Fruit fly (Drosophila melanogaster) whole organism, embryonic: ENCODE measurements around the gene NijC.

Experiments
- Abd-B ChIP-seq: fragments of 200-800 bp; sonication (Bioruptor generic); optimal IDR thresholded peaks from 2 replicates; lab custom pipeline; 2018; ENCODE audit warnings: missing biosample characterization, mild to moderate bottlenecking, missing genetic modification characterization, moderate library complexity
- CG10267 ChIP-seq: fragments of 200-800 bp; sonication (Bioruptor generic); optimal IDR thresholded peaks from 2 replicates; lab custom pipeline; 2018; ENCODE audit warnings: missing biosample characterization, mild to moderate bottlenecking, missing genetic modification characterization, moderate library complexity
- CG11085 ChIP-seq: fragments of 200-800 bp; sonication (Bioruptor generic); IDR thresholded peaks from 2 replicates; pipeline ENCODE4 v1.3.6; 2022; ENCODE audit warnings: missing biosample characterization, missing genetic modification characterization
- CG1233 ChIP-seq: fragments of 200-800 bp; sonication (Bioruptor generic); optimal IDR thresholded peaks from 4 replicates; lab custom pipeline; 2018; ENCODE audit warnings: missing biosample characterization, mild to moderate bottlenecking, missing genetic modification characterization
- CG13287 ChIP-seq: fragments of 200-800 bp; sonication (Bioruptor generic); IDR thresholded peaks from 2 replicates; pipeline ENCODE4 v1.3.6; 2022; ENCODE audit warnings: missing biosample characterization, missing genetic modification characterization; ENCODE audit not compliant: partially characterized antibody
- CG16863 ChIP-seq: fragments of 200-800 bp; sonication (Bioruptor generic); optimal IDR thresholded peaks from 3 replicates; lab custom pipeline; 2016; ENCODE audit warnings: missing biosample characterization, missing genetic modification characterization
- CG17829 ChIP-seq: fragments of 200-800 bp; optimal IDR thresholded peaks from 2 replicates; lab custom pipeline; 2019; ENCODE audit warnings: missing biosample characterization, mild to moderate bottlenecking, missing genetic modification characterization, moderate library complexity
- CG1792 ChIP-seq: fragments of 200-800 bp; sonication (Bioruptor generic); optimal IDR thresholded peaks from 2 replicates; lab custom pipeline; 2016; ENCODE audit warnings: missing biosample characterization, missing genetic modification characterization
- CG3838 ChIP-seq: fragments of 200-800 bp; sonication (Bioruptor generic); optimal IDR thresholded peaks from 3 replicates; lab custom pipeline; 2016; ENCODE audit warnings: missing biosample characterization, missing genetic modification characterization
- CG3847 ChIP-seq: fragments of 200-800 bp; sonication (Bioruptor generic); IDR thresholded peaks from 2 replicates; pipeline ENCODE4 v1.3.6; 2022; ENCODE audit warnings: missing biosample characterization, missing genetic modification characterization
- CG4707 ChIP-seq: fragments of 200-800 bp; sonication (Bioruptor generic); optimal IDR thresholded peaks from 2 replicates; lab custom pipeline; 2018; ENCODE audit warnings: missing biosample characterization, mild to moderate bottlenecking, missing genetic modification characterization, moderate library complexity
- CG5180 ChIP-seq: fragments of 200-800 bp; sonication (Bioruptor generic); optimal IDR thresholded peaks from 3 replicates; lab custom pipeline; 2017; ENCODE audit warnings: missing biosample characterization, missing genetic modification characterization, mild to moderate bottlenecking, moderate library complexity, missing genetic modification reagents
- CG5953 ChIP-seq: fragments of 200-800 bp; sonication (Bioruptor generic); IDR thresholded peaks from 2 replicates; pipeline ENCODE4 v1.3.6; 2022; ENCODE audit warnings: missing biosample characterization, missing genetic modification characterization
- CG6654 ChIP-seq: fragments of 200-800 bp; sonication (Bioruptor generic); optimal IDR thresholded peaks from 2 replicates; lab custom pipeline; 2017; ENCODE audit warnings: missing biosample characterization, mild to moderate bottlenecking, missing genetic modification characterization
- CG8281 ChIP-seq: fragments of 200-800 bp; sonication (Bioruptor generic); optimal IDR thresholded peaks from 2 replicates; lab custom pipeline; 2018; ENCODE audit warnings: missing biosample characterization, mild to moderate bottlenecking, missing genetic modification characterization, moderate library complexity
- CG8478 ChIP-seq: fragments of >200 bp; optimal IDR thresholded peaks from 2 replicates; lab custom pipeline; 2018
- CG8924 ChIP-seq: fragments of 200-800 bp; optimal IDR thresholded peaks from 3 replicates; lab custom pipeline; 2019; ENCODE audit warnings: missing biosample characterization, mild to moderate bottlenecking, missing genetic modification characterization, moderate library complexity
- CG9215 ChIP-seq: fragments of 200-800 bp; sonication (Bioruptor generic); IDR thresholded peaks from 2 replicates; pipeline ENCODE4 v1.3.6; 2022; ENCODE audit warnings: missing biosample characterization, missing genetic modification characterization
- CG9437 ChIP-seq: fragments of 200-800 bp; sonication (Bioruptor generic); optimal IDR thresholded peaks from 2 replicates; lab custom pipeline; 2018; ENCODE audit warnings: missing biosample characterization, mild to moderate bottlenecking, missing genetic modification characterization
- Chrac-16 ChIP-seq: fragments of 200-800 bp; sonication (Bioruptor generic); optimal IDR thresholded peaks from 3 replicates; lab custom pipeline; 2016; ENCODE audit warnings: missing biosample characterization, missing genetic modification characterization
- E2f1 ChIP-seq: fragments of 200-800 bp; sonication (Bioruptor generic); IDR thresholded peaks from 2 replicates; pipeline ENCODE4 v1.3.6; 2022; ENCODE audit warnings: missing biosample characterization, missing genetic modification characterization
- Gsc ChIP-seq: fragments of 200-800 bp; sonication (Bioruptor generic); IDR thresholded peaks from 2 replicates; pipeline ENCODE4 v1.3.6; 2022; ENCODE audit warnings: missing biosample characterization, missing genetic modification characterization
- H2.0 ChIP-seq: fragments of 200-800 bp; sonication (Bioruptor generic); IDR thresholded peaks from 2 replicates; pipeline ENCODE4 v1.3.6; 2022; ENCODE audit warnings: missing biosample characterization, missing genetic modification characterization
- HLH54F ChIP-seq: fragments of 200-800 bp; sonication (Bioruptor generic); optimal IDR thresholded peaks from 3 replicates; lab custom pipeline; 2016; ENCODE audit warnings: missing biosample characterization, missing genetic modification characterization
- Hmr ChIP-seq: fragments of 200-800 bp; sonication (Bioruptor generic); optimal IDR thresholded peaks from 3 replicates; lab custom pipeline; 2017; ENCODE audit warnings: mild to moderate bottlenecking, missing biosample characterization, missing genetic modification reagents, missing genetic modification characterization
- Hr3 ChIP-seq: fragments of 200-800 bp; sonication (Bioruptor generic); optimal IDR thresholded peaks from 3 replicates; lab custom pipeline; 2016; ENCODE audit warnings: missing biosample characterization, missing genetic modification characterization
- Neu2 ChIP-seq: fragments of 200-800 bp; sonication (Bioruptor generic); optimal IDR thresholded peaks from 3 replicates; lab custom pipeline; 2016; ENCODE audit warnings: missing biosample characterization, missing genetic modification characterization, borderline replicate concordance
- Pdp1 ChIP-seq, 2 experiments: fragments of 200-800 bp; sonication (Bioruptor generic); optimal IDR thresholded peaks; 3 replicates each; lab custom pipeline; 2016; ENCODE audit warnings: missing biosample characterization in 2 of 2, missing genetic modification characterization in 2 of 2, mild to moderate bottlenecking in 1 of 2, moderate library complexity in 1 of 2
- al ChIP-seq: fragments of 200-800 bp; sonication (Bioruptor generic); IDR thresholded peaks from 2 replicates; pipeline ENCODE4 v1.3.6; 2022; ENCODE audit warnings: missing biosample characterization, missing genetic modification characterization
- ara ChIP-seq: fragments of 200-800 bp; sonication (Bioruptor generic); IDR thresholded peaks from 2 replicates; pipeline ENCODE4 v1.3.6; 2022; ENCODE audit warnings: missing biosample characterization, missing genetic modification characterization
- bab2 ChIP-seq: fragments of 200-800 bp; sonication (Bioruptor generic); optimal IDR thresholded peaks from 2 replicates; lab custom pipeline; 2016; ENCODE audit warnings: missing biosample characterization, missing genetic modification characterization
- btn ChIP-seq: fragments of 200-800 bp; sonication (Bioruptor generic); optimal IDR thresholded peaks from 2 replicates; lab custom pipeline; 2016; ENCODE audit warnings: missing biosample characterization, missing genetic modification characterization
- crp ChIP-seq, 2 experiments: fragments of 200-800 bp; sonication (Bioruptor generic); optimal IDR thresholded peaks; 2 replicates in 1 of 2; 3 replicates in 1 of 2; lab custom pipeline; 2017; ENCODE audit warnings: missing biosample characterization in 2 of 2, missing genetic modification characterization in 2 of 2, mild to moderate bottlenecking in 1 of 2, moderate library complexity in 1 of 2
- cwo ChIP-seq: fragments of 200-800 bp; sonication (Bioruptor generic); optimal IDR thresholded peaks from 3 replicates; lab custom pipeline; 2017; ENCODE audit warnings: missing biosample characterization, missing genetic modification characterization, mild to moderate bottlenecking, moderate library complexity, missing genetic modification reagents
- dmrt11E ChIP-seq: fragments of 200-800 bp; sonication (Bioruptor generic); optimal IDR thresholded peaks from 3 replicates; lab custom pipeline; 2018; ENCODE audit warnings: missing biosample characterization, mild to moderate bottlenecking, missing genetic modification characterization, moderate library complexity
- dysf ChIP-seq: fragments of 200-800 bp; sonication (Bioruptor generic); IDR thresholded peaks from 3 replicates; pipeline ENCODE4 v1.3.6; 2022; ENCODE audit warnings: missing biosample characterization, missing genetic modification characterization
- esg ChIP-seq: fragments of 200-800 bp; sonication (Bioruptor generic); conservative IDR thresholded peaks from 2 replicates; pipeline ENCODE4 v1.3.6; 2022; ENCODE audit warnings: missing biosample characterization, missing genetic modification characterization
- gce ChIP-seq: fragments of 200-800 bp; sonication (Bioruptor generic); IDR thresholded peaks from 3 replicates; pipeline ENCODE4 v1.3.6; 2022; ENCODE audit warnings: missing biosample characterization, missing genetic modification characterization
- gcm ChIP-seq: fragments of 200-800 bp; sonication (Bioruptor generic); optimal IDR thresholded peaks from 2 replicates; lab custom pipeline; 2019; ENCODE audit warnings: missing biosample characterization, mild to moderate bottlenecking, missing genetic modification characterization, moderate library complexity
- ham ChIP-seq: fragments of 200-800 bp; sonication (Bioruptor generic); IDR thresholded peaks from 2 replicates; pipeline ENCODE4 v1.3.6; 2022; ENCODE audit warnings: missing biosample characterization, missing genetic modification characterization
- hbn ChIP-seq: fragments of 200-800 bp; sonication (Bioruptor generic); IDR thresholded peaks from 2 replicates; pipeline ENCODE4 v1.3.6; 2022; ENCODE audit warnings: missing biosample characterization, missing genetic modification characterization; ENCODE audit not compliant: partially characterized antibody
- her ChIP-seq: fragments of 200-800 bp; sonication (Bioruptor generic); optimal IDR thresholded peaks from 2 replicates; lab custom pipeline; 2016; ENCODE audit warnings: missing biosample characterization, missing genetic modification characterization
- nerfin-2 ChIP-seq: fragments of 200-800 bp; sonication (Bioruptor generic); IDR thresholded peaks from 2 replicates; pipeline ENCODE4 v1.3.6; 2022; ENCODE audit warnings: missing biosample characterization, missing genetic modification characterization; ENCODE audit not compliant: partially characterized antibody
- pnt ChIP-seq: fragments of 200-800 bp; sonication (Bioruptor generic); optimal IDR thresholded peaks from 3 replicates; lab custom pipeline; 2016; ENCODE audit warnings: missing biosample characterization, missing genetic modification characterization
- pum ChIP-seq: fragments of 200-800 bp; sonication (Bioruptor generic); optimal IDR thresholded peaks from 2 replicates; lab custom pipeline; 2016; ENCODE audit warnings: missing biosample characterization, missing genetic modification characterization
- sisA ChIP-seq: fragments of 200-800 bp; sonication (Bioruptor generic); IDR thresholded peaks from 2 replicates; pipeline ENCODE4 v1.3.6; 2022; ENCODE audit warnings: missing biosample characterization, missing genetic modification characterization
- trh ChIP-seq: fragments of 200-800 bp; sonication (Bioruptor generic); optimal IDR thresholded peaks from 2 replicates; lab custom pipeline; 2016; ENCODE audit warnings: missing biosample characterization, missing genetic modification characterization
- unc-4 ChIP-seq: fragments of 200-800 bp; sonication (Bioruptor generic); IDR thresholded peaks from 2 replicates; pipeline ENCODE4 v1.3.6; 2022; ENCODE audit warnings: missing biosample characterization, missing genetic modification characterization; ENCODE audit not compliant: partially characterized antibody
- zen2 ChIP-seq: fragments of 200-800 bp; sonication (Bioruptor generic); IDR thresholded peaks from 3 replicates; pipeline ENCODE4 v1.3.6; 2022; ENCODE audit warnings: missing biosample characterization, missing genetic modification characterization; ENCODE audit not compliant: partially characterized antibody
- zf30C ChIP-seq: fragments of 200-800 bp; sonication (Bioruptor generic); optimal IDR thresholded peaks from 3 replicates; lab custom pipeline; 2018; ENCODE audit warnings: missing biosample characterization, mild to moderate bottlenecking, missing genetic modification characterization

The NijC gene

DNA sequence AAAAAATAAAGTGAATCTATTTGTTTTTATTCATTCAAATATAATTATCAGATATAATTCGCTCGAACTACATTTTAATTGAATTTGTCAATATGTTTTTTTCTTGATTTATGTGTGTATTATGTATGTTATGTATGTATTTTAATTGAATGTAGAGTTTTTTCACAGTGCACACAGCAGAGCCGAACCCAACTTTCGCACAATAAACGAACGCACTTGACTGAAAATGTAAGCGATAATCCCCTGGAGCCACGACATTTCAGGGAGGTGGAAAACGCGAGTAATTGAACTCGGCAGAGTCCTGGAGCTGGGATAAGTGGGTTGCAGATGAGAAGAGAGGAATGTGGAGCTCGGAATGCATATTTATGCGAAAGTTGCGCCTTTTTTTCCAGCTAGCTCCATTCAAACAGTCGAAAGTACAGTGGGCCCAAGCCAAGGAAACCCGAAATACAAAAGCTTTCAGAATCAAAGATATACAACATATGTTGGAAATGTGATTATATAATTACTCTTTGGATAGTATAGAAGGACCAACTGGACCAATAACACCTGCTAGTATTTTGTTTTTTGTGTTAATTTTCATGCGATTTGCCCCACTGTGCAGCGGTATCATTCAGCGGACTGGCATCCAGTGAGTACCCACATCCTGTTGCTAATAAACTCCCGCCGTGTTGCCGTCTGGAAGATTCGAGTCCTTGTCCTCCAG lies 33.2 kb downstream of the NijC start (continued):
- no peak for TF ChIP-seq her (GFP tag; lab: Kevin White, UChicago)
- no peak for TF ChIP-seq CG8924 (tag; lab: Kevin White, UChicago)
- TF ChIP-seq crp (GFP tag; optimal IDR thresholded peaks at IDR 0.05; lab: Kevin White, UChicago): no peak
- TF ChIP-seq trh (GFP tag; lab: Kevin White, UChicago): no peak
- TF ChIP-seq al (GFP tag; lab: Robert Waterston, UW): peak; percentile 17; the same call in 1 of the 2 replicates
- peak; percentile 62 for TF ChIP-seq Hmr (GFP tag; lab: Kevin White, UChicago)
- TF ChIP-seq HLH54F (GFP tag; lab: Kevin White, UChicago): no peak
- no peak for TF ChIP-seq hbn (GFP tag; lab: Robert Waterston, UW)
- TF ChIP-seq CG5953 (GFP tag; lab: Robert Waterston, UW): no peak
- peak; percentile 42; the same call in 1 of the 2 replicates for TF ChIP-seq sisA (GFP tag; lab: Robert Waterston, UW)
- TF ChIP-seq ara (GFP tag; lab: Robert Waterston, UW): no peak
- no peak for TF ChIP-seq bab2
- TF ChIP-seq unc-4 (GFP tag; lab: Robert Waterston, UW): no peak
- no peak for TF ChIP-seq E2f1 (GFP tag; lab: Robert Waterston, UW)
- peak; percentile 6 to 83 for TF ChIP-seq Pdp1 (GFP tag; optimal IDR thresholded peaks at IDR 0.05; lab: Kevin White, UChicago)
- TF ChIP-seq btn (GFP tag; lab: Kevin White, UChicago): no peak
- TF ChIP-seq dysf (GFP tag; lab: Robert Waterston, UW): peak; percentile 54; the same call in 2 of the 3 replicates
- no peak for TF ChIP-seq zen2 (GFP tag; lab: Robert Waterston, UW)
- no peak for TF ChIP-seq CG10267 (tag; lab: Kevin White, UChicago)
- peak; percentile 7 for TF ChIP-seq CG1792 (GFP tag; lab: Kevin White, UChicago)
- TF ChIP-seq CG5180 (GFP tag; lab: Kevin White, UChicago): no peak
- no peak; the same call in 1 of the 2 replicates for TF ChIP-seq esg
- TF ChIP-seq dmrt11E (tag; lab: Kevin White, UChicago): no peak
- TF ChIP-seq cwo (GFP tag; lab: Kevin White, UChicago): peak; percentile 38
- 0 out of 2 replicates have a peak, but pooled peaks have one; percentile 4 for TF ChIP-seq H2.0
- no peak for TF ChIP-seq nerfin-2
- TF ChIP-seq gce (GFP tag; lab: Robert Waterston, UW): no peak
- peak; percentile 16 for TF ChIP-seq Chrac-16 (GFP tag; lab: Kevin White, UChicago)
- no peak for TF ChIP-seq ham
- TF ChIP-seq Abd-B (GFP tag; lab: Kevin White, UChicago): no peak
- no peak for TF ChIP-seq CG8478
- no peak for TF ChIP-seq CG17829 (tag; lab: Kevin White, UChicago)
- TF ChIP-seq CG16863 (GFP tag; lab: Kevin White, UChicago): no peak
- TF ChIP-seq CG11085 (GFP tag; lab: Robert Waterston, UW): no peak
- TF ChIP-seq CG9437 (GFP tag; lab: Kevin White, UChicago): no peak
- TF ChIP-seq CG3847: no peak
- TF ChIP-seq CG6654: peak; percentile 11
- peak; percentile 33; the same call in 1 of the 2 replicates for TF ChIP-seq CG9215 (GFP tag; lab: Robert Waterston, UW)
- no peak for TF ChIP-seq CG13287 (GFP tag; lab: Robert Waterston, UW)
- no peak for TF ChIP-seq CG3838 (GFP tag; lab: Kevin White, UChicago)
- no peak for TF ChIP-seq Neu2 (GFP tag; lab: Kevin White, UChicago)
- TF ChIP-seq Gsc (GFP tag; lab: Robert Waterston, UW): no peak
- TF ChIP-seq pum (GFP tag; lab: Kevin White, UChicago): peak; percentile 20
- TF ChIP-seq gcm (GFP tag; lab: Kevin White, UChicago): no peak
- TF ChIP-seq Hr3 (GFP tag; lab: Kevin White, UChicago): no peak
- no peak for TF ChIP-seq pnt (GFP tag; lab: Kevin White, UChicago)
- TF ChIP-seq CG8281 (tag; lab: Kevin White, UChicago): no peak
- no peak for TF ChIP-seq CG4707
- TF ChIP-seq zf30C (GFP tag; lab: Kevin White, UChicago): no peak
- TF ChIP-seq CG1233 (GFP tag; lab: Kevin White, UChicago): peak; percentile 1
